Worm (Caenorhabditis elegans) whole organism, L4 larva: ENCODE measurements around the gene F52H2.3.

Experiments used
- D1046.2 ChIP-seq: fragments of 200-800 bp; sonication (Bioruptor generic); IDR thresholded peaks from 2 replicates; pipeline ENCODE4 v1.3.6; 2022; ENCODE audit warnings: missing genetic modification characterization, missing compliant biosample characterization
- F44E2.7 ChIP-seq: fragments of 200-800 bp; sonication (Bioruptor generic); IDR thresholded peaks from 2 replicates; pipeline ENCODE4 v2.1.2; 2022; ENCODE audit warnings: missing genetic modification characterization, missing compliant biosample characterization
- T26A8.4 ChIP-seq: fragments of 200-800 bp; sonication (Bioruptor generic); IDR thresholded peaks from 2 replicates; pipeline ENCODE4 v1.3.6; 2022; ENCODE audit warnings: missing genetic modification characterization, missing compliant biosample characterization
- Y48G9A.11 ChIP-seq: fragments of 200-800 bp; sonication (Bioruptor generic); IDR thresholded peaks from 2 replicates; pipeline ENCODE4 v1.3.6; 2022; ENCODE audit warnings: missing genetic modification reagents, missing genetic modification characterization, missing compliant biosample characterization
- ZK546.5 ChIP-seq, 2 experiments: sonication (generic microtip); optimal IDR thresholded peaks; 2 replicates each; lab custom pipeline; 2017; ENCODE audit warnings: missing biosample characterization in 2 of 2, missing genetic modification characterization in 2 of 2
- aha-1 ChIP-seq: fragments of 150-350 bp; peaks from one replicate; lab custom pipeline; 2014; ENCODE audit warnings: missing biosample characterization, missing genetic modification characterization
- arid-1 ChIP-seq: fragments of 200-800 bp; sonication (Bioruptor generic); conservative IDR thresholded peaks from 2 replicates; pipeline ENCODE4 v1.3.6; 2022; ENCODE audit warnings: missing genetic modification reagents, missing genetic modification characterization, missing compliant biosample characterization
- attf-4 ChIP-seq: sonication (generic microtip); optimal IDR thresholded peaks from 3 replicates; lab custom pipeline; 2017; ENCODE audit warnings: missing biosample characterization, missing genetic modification characterization
- ceh-20 ChIP-seq: fragments of 200-800 bp; sonication (Bioruptor generic); IDR thresholded peaks from 2 replicates; pipeline ENCODE4 v1.3.6; 2022; ENCODE audit warnings: missing genetic modification reagents, missing genetic modification characterization, missing compliant biosample characterization
- ceh-28 ChIP-seq: fragments of 150-350 bp; optimal IDR thresholded peaks from 2 replicates; lab custom pipeline; 2014; ENCODE audit warnings: missing biosample characterization, missing genetic modification reagents, missing genetic modification characterization
- ceh-32 ChIP-seq: sonication (generic microtip); optimal IDR thresholded peaks from 2 replicates; lab custom pipeline; 2016; ENCODE audit warnings: mild to moderate bottlenecking, missing genetic modification characterization, missing compliant biosample characterization; ENCODE audit not compliant: poor library complexity
- ceh-82 ChIP-seq: sonication (generic microtip); optimal IDR thresholded peaks from 2 replicates; lab custom pipeline; 2017; ENCODE audit warnings: missing biosample characterization, missing genetic modification characterization
- ces-1 ChIP-seq: fragments of 150-350 bp; sonication (generic microtip); optimal IDR thresholded peaks from 4 replicates; lab custom pipeline; 2014; ENCODE audit warnings: missing biosample characterization, missing genetic modification reagents, missing genetic modification characterization
- cey-2 ChIP-seq: sonication (generic microtip); optimal IDR thresholded peaks from 3 replicates; lab custom pipeline; 2017; ENCODE audit warnings: missing genetic modification characterization, mild to moderate bottlenecking, missing compliant biosample characterization, antibody characterized with exemption, borderline replicate concordance; ENCODE audit not compliant: insufficient read depth
- daf-12 ChIP-seq: fragments of 150-350 bp; optimal IDR thresholded peaks from 2 replicates; lab custom pipeline; 2014; ENCODE audit warnings: missing biosample characterization, missing genetic modification reagents, missing genetic modification characterization
- daf-19 ChIP-seq: fragments of 200-800 bp; sonication (Bioruptor generic); conservative IDR thresholded peaks from 2 replicates; pipeline ENCODE4 v1.3.6; 2022; ENCODE audit warnings: missing genetic modification characterization, missing compliant biosample characterization
- dmd-6 ChIP-seq: fragments of 200-800 bp; sonication (Bioruptor generic); IDR thresholded peaks from 2 replicates; pipeline ENCODE4 v1.3.6; 2022; ENCODE audit warnings: missing genetic modification reagents, missing genetic modification characterization, missing compliant biosample characterization
- dmd-8 ChIP-seq: fragments of 200-800 bp; sonication (Bioruptor generic); IDR thresholded peaks from 2 replicates; pipeline ENCODE4 v1.3.6; 2022; ENCODE audit warnings: missing genetic modification characterization, missing compliant biosample characterization
- dmd-9 ChIP-seq: fragments of 200-800 bp; sonication (Bioruptor generic); IDR thresholded peaks from 2 replicates; pipeline ENCODE4 v1.3.6; 2022; ENCODE audit warnings: missing genetic modification reagents, missing genetic modification characterization, missing compliant biosample characterization
- duxl-1 ChIP-seq: sonication (generic microtip); optimal IDR thresholded peaks from 2 replicates; lab custom pipeline; 2016; ENCODE audit warnings: mild to moderate bottlenecking, missing genetic modification characterization, moderate library complexity, missing compliant biosample characterization; ENCODE audit not compliant: poor library complexity
- egl-27 ChIP-seq: sonication (generic microtip); optimal IDR thresholded peaks from 3 replicates; lab custom pipeline; 2017; ENCODE audit warnings: missing biosample characterization, missing genetic modification reagents, missing genetic modification characterization
- fkh-10 ChIP-seq: fragments of 150-350 bp; optimal IDR thresholded peaks from 2 replicates; lab custom pipeline; 2014; ENCODE audit warnings: missing biosample characterization, missing genetic modification reagents, missing genetic modification characterization
- fos-1 ChIP-seq: fragments of 150-350 bp; optimal IDR thresholded peaks from 2 replicates; lab custom pipeline; 2014; ENCODE audit warnings: missing biosample characterization, missing genetic modification characterization
- gei-8 ChIP-seq: fragments of 200-800 bp; sonication (Bioruptor generic); optimal IDR thresholded peaks from 2 replicates; lab custom pipeline; 2018; ENCODE audit warnings: mild to moderate bottlenecking, missing genetic modification characterization, missing compliant biosample characterization
- hif-1 ChIP-seq, 2 experiments: sonication (generic microtip); optimal IDR thresholded peaks; 2 replicates each; lab custom pipeline; 2016 to 2017; ENCODE audit warnings: missing compliant biosample characterization in 2 of 2, missing genetic modification characterization in 2 of 2, missing genetic modification reagents in 2 of 2, missing genotype in 2 of 2, mild to moderate bottlenecking in 1 of 2
- hlh-11 ChIP-seq: fragments of 200-800 bp; sonication (Bioruptor generic); optimal IDR thresholded peaks from 2 replicates; lab custom pipeline; 2018; ENCODE audit warnings: mild to moderate bottlenecking, missing genetic modification characterization, missing compliant biosample characterization
- hlh-30 ChIP-seq: sonication (generic microtip); optimal IDR thresholded peaks from 2 replicates; lab custom pipeline; 2017; ENCODE audit warnings: antibody characterized with exemption, mild to moderate bottlenecking, missing genetic modification characterization, missing compliant biosample characterization; ENCODE audit not compliant: insufficient read depth
- hmg-1.1 ChIP-seq: fragments of 200-800 bp; sonication (Bioruptor generic); IDR thresholded peaks from 2 replicates; pipeline ENCODE4 v1.3.6; 2022; ENCODE audit warnings: missing genetic modification reagents, missing genetic modification characterization, missing compliant biosample characterization
- lin-1 ChIP-seq: fragments of 200-800 bp; sonication (Bioruptor generic); IDR thresholded peaks from 2 replicates; pipeline ENCODE4 v1.3.6; 2022; ENCODE audit warnings: missing genetic modification reagents, missing genetic modification characterization, missing compliant biosample characterization
- lin-13 ChIP-seq: fragments of 150-350 bp; optimal IDR thresholded peaks from 2 replicates; lab custom pipeline; 2014; ENCODE audit warnings: missing biosample characterization, missing genetic modification reagents, missing genetic modification characterization
- lir-3 ChIP-seq: sonication (generic microtip); optimal IDR thresholded peaks from 2 replicates; lab custom pipeline; 2016; ENCODE audit warnings: mild to moderate bottlenecking, missing genetic modification characterization, missing compliant biosample characterization
- lsy-2 ChIP-seq, 2 experiments: fragments of 150-350 bp in 1 of 2; sonication (generic microtip) in 1 of 2; optimal IDR thresholded peaks; 2 replicates each; lab custom pipeline; 2014 to 2017; ENCODE audit warnings: missing biosample characterization in 2 of 2, missing genetic modification characterization in 2 of 2
- mdl-1 ChIP-seq, 2 experiments: fragments of 150-350 bp in 1 of 2; sonication (generic microtip) in 1 of 2; optimal IDR thresholded peaks; 2 replicates each; lab custom pipeline; 2014 to 2017; ENCODE audit warnings: missing biosample characterization in 2 of 2, missing genetic modification characterization in 2 of 2
- nhr-10 ChIP-seq: fragments of 150-350 bp; optimal IDR thresholded peaks from 2 replicates; lab custom pipeline; 2014; ENCODE audit warnings: missing biosample characterization, missing genetic modification characterization
- nhr-102 ChIP-seq: sonication (generic microtip); optimal IDR thresholded peaks from 2 replicates; lab custom pipeline; 2016; ENCODE audit warnings: mild to moderate bottlenecking, missing genetic modification characterization, moderate library complexity, missing compliant biosample characterization
- nhr-11 ChIP-seq: fragments of 150-350 bp; optimal IDR thresholded peaks from 2 replicates; lab custom pipeline; 2014; ENCODE audit warnings: missing biosample characterization, missing genetic modification characterization
- nhr-111 ChIP-seq: fragments of 200-800 bp; sonication (Bioruptor generic); optimal IDR thresholded peaks from 2 replicates; lab custom pipeline; 2018; ENCODE audit warnings: mild to moderate bottlenecking, missing genetic modification characterization, missing compliant biosample characterization
- nhr-28 ChIP-seq: fragments of 150-350 bp; optimal IDR thresholded peaks from 2 replicates; lab custom pipeline; 2014; ENCODE audit warnings: missing biosample characterization, missing genetic modification characterization
- nhr-6 ChIP-seq: fragments of 150-350 bp; optimal IDR thresholded peaks from 2 replicates; lab custom pipeline; 2014; ENCODE audit warnings: missing biosample characterization, missing genetic modification characterization
- nhr-76 ChIP-seq: fragments of 150-350 bp; optimal IDR thresholded peaks from 2 replicates; lab custom pipeline; 2014; ENCODE audit warnings: missing biosample characterization, missing genetic modification characterization
- nhr-77 ChIP-seq: fragments of 150-350 bp; optimal IDR thresholded peaks from 2 replicates; lab custom pipeline; 2014; ENCODE audit warnings: missing biosample characterization, missing genetic modification characterization
- php-3 ChIP-seq: fragments of 200-800 bp; sonication (Bioruptor generic); IDR thresholded peaks from 2 replicates; pipeline ENCODE4 v1.3.6; 2022; ENCODE audit warnings: missing genetic modification reagents, missing genetic modification characterization, missing compliant biosample characterization
- pqm-1 ChIP-seq: sonication (generic microtip); optimal IDR thresholded peaks from 2 replicates; lab custom pipeline; 2017; ENCODE audit warnings: missing biosample characterization, missing genetic modification characterization
- snpc-4 ChIP-seq: fragments of 150-350 bp; optimal IDR thresholded peaks from 2 replicates; lab custom pipeline; 2014; ENCODE audit warnings: missing biosample characterization, missing genetic modification characterization
- spr-1 ChIP-seq: sonication (generic microtip); optimal IDR thresholded peaks from 2 replicates; lab custom pipeline; 2016; ENCODE audit warnings: mild to moderate bottlenecking, missing genetic modification characterization, missing compliant biosample characterization
- spr-3 ChIP-seq: fragments of 200-800 bp; sonication (Bioruptor generic); optimal IDR thresholded peaks from 2 replicates; lab custom pipeline; 2018; ENCODE audit warnings: mild to moderate bottlenecking, missing genetic modification characterization, missing compliant biosample characterization
- unc-62 ChIP-seq, 3 experiments: fragments of 150-350 bp in 1 of 3; sonication (generic microtip); optimal IDR thresholded peaks in 2 of 3; peaks in 1 of 3; 1 replicate in 1 of 3; 2 replicates in 2 of 3; lab custom pipeline; 2014 to 2017; ENCODE audit warnings: missing biosample characterization in 3 of 3, missing genetic modification characterization in 3 of 3, missing genetic modification reagents in 3 of 3, missing genotype in 1 of 3
- zag-1 ChIP-seq: fragments of 150-350 bp; optimal IDR thresholded peaks from 2 replicates; lab custom pipeline; 2014; ENCODE audit warnings: missing biosample characterization, missing genetic modification characterization
- zfp-3 ChIP-seq: fragments of 200-800 bp; sonication (Bioruptor generic); conservative IDR thresholded peaks from 2 replicates; pipeline ENCODE4 v1.3.6; 2022; ENCODE audit warnings: missing genetic modification reagents, missing genetic modification characterization, missing compliant biosample characterization
- zip-2 ChIP-seq: fragments of 150-350 bp; optimal IDR thresholded peaks from 2 replicates; lab custom pipeline; 2014; ENCODE audit warnings: missing biosample characterization, missing genetic modification characterization
- ztf-7 ChIP-seq: fragments of 150-350 bp; optimal IDR thresholded peaks from 2 replicates; lab custom pipeline; 2014; ENCODE audit warnings: missing biosample characterization, missing genetic modification characterization

The F52H2.3 gene

DNA sequence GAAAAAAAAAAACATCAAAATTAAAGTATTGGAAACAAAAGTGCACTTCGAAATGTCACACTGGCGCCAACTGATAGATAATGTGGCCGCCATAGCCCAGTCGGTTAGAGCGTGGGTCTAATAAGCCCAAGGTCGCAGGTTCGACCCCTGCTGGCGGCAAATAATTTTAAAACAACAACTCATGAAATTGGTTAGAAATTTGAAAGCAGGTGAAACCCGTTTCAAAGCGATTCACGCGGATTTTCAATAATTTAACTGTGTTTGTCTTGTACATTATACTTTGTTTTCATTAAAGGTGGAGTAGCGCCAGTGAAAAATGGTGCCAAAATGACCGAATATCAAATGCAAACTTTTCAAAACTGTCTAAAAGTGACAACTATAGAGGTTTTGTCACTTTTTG lies 9.6 kb downstream of the F52H2.3 start (continued):
- TF ChIP-seq nhr-28 (tag; lab: Kevin White, UChicago) (peak; percentile 8), hlh-11 (tag; lab: Kevin White, UChicago) (peak; percentile 39), fkh-10 (GFP tag; lab: Kevin White, UChicago) (no peak), ces-1 (GFP tag; lab: Kevin White, UChicago) (no peak), spr-1 (tag; lab: Kevin White, UChicago) (peak; percentile 12), ztf-7 (tag; lab: Kevin White, UChicago) (no peak), nhr-11 (tag; lab: Kevin White, UChicago) (no peak), nhr-76 (tag; lab: Kevin White, UChicago) (no peak), ceh-28 (tag; lab: Kevin White, UChicago) (no peak), ceh-32 (tag; lab: Kevin White, UChicago) (no peak), daf-12 (tag; lab: Kevin White, UChicago) (no peak), fos-1 (tag; lab: Kevin White, UChicago) (no peak), hif-1 (tag; optimal IDR thresholded peaks at IDR 0.05; lab: Kevin White, UChicago) (no peak), dmd-6 (GFP tag; lab: Robert Waterston, UW) (peak; percentile 35), ZK546.5 (tag; optimal IDR thresholded peaks at IDR 0.05; lab: Kevin White, UChicago) (no peak), ceh-82 (tag; lab: Kevin White, UChicago) (no peak), nhr-10 (no peak), nhr-102 (tag; lab: Kevin White, UChicago) (peak; percentile 70), aha-1 (tag; lab: Kevin White, UChicago) (peak; percentile 98), daf-19 (peak; percentile 80), duxl-1 (tag; lab: Kevin White, UChicago) (peak; percentile 65), arid-1 (GFP tag; lab: Robert Waterston, UW) (peak; percentile 75), snpc-4 (tag; lab: Kevin White, UChicago) (no peak), hmg-1.1 (peak; percentile 40; the same call in 1 of the 2 replicates), attf-4 (tag; lab: Kevin White, UChicago) (no peak), gei-8 (GFP tag; lab: Kevin White, UChicago) (peak; percentile 29), nhr-111 (GFP tag; lab: Kevin White, UChicago) (peak; percentile 34), hlh-30 (tag; lab: Kevin White, UChicago) (peak; percentile 46), lin-1 (GFP tag; lab: Robert Waterston, UW) (peak; percentile 43; the same call in 1 of the 2 replicates), ceh-20 (no peak), zag-1 (tag; lab: Kevin White, UChicago) (no peak), nhr-77 (no peak), T26A8.4 (GFP tag; lab: Robert Waterston, UW) (0 out of 2 replicates have a peak, but pooled peaks have one; percentile 34), lin-13 (GFP tag; lab: Kevin White, UChicago) (peak; percentile 29), dmd-8 (GFP tag; lab: Robert Waterston, UW) (peak; percentile 73), lsy-2 (tag; optimal IDR thresholded peaks at IDR 0.05; lab: Kevin White, UChicago) (peak in 1 of 2 experiments; percentile 53), zfp-3 (no peak), spr-3 (GFP tag; lab: Kevin White, UChicago) (peak; percentile 9), zip-2 (peak; percentile 55), dmd-9 (GFP tag; lab: Robert Waterston, UW) (0 out of 2 replicates have a peak, but pooled peaks have one; percentile 45), egl-27 (tag; lab: Kevin White, UChicago) (no peak), Y48G9A.11 (peak; percentile 75), nhr-6 (tag; lab: Kevin White, UChicago) (no peak), lir-3 (tag; lab: Kevin White, UChicago) (peak; percentile 27), php-3 (GFP tag; lab: Robert Waterston, UW) (0 out of 2 replicates have a peak, but pooled peaks have one; percentile 40), mdl-1 (tag; optimal IDR thresholded peaks at IDR 0.05; lab: Kevin White, UChicago) (no peak), D1046.2 (peak; percentile 69; the same call in 1 of the 2 replicates), F44E2.7 (GFP tag; lab: Robert Waterston, UW) (0 out of 2 replicates have a peak, but pooled peaks have one; percentile 55), cey-2 (tag; lab: Kevin White, UChicago) (no peak), pqm-1 (tag; lab: Kevin White, UChicago) (no peak), unc-62 (GFP tag; optimal IDR thresholded peaks at IDR 0.05 in 1 of 2; lab: Kevin White, UChicago) (peak in 1 of 2 experiments; percentile 11), unc-62 (tag; optimal IDR thresholded peaks at IDR 0.05; lab: Kevin White, UChicago) (no peak)
